Worm (Caenorhabditis elegans): ENCODE measurements around the gene cwn-2.

The cwn-2 gene

DNA sequence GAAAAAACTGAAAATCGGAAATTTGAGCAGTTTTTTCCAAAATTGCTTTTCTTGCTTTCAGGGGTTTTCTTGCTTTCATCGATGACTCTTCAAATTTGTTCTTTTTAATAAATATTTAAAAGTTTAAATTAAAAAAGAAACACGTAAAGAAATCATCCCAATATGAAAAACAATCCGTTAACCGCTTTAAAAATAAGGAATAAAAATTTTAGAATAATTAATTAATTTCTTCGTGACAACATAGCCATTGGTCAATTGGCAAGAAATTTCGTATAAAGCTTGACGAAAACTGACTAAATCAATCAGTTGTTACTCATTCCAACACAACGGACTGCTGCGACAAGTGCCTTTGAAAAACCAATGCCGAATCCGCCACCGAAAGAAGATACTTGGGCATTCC is 45.0 kb downstream of the cwn-2 start, which contains the start of gene nsph-3.2:
nsph-3.2 (plus strand) TSS at position 301 of the 400 bp plus-strand sequence.
- TF ChIP-seq lir-1 (GFP tag; conservative IDR thresholded peaks at IDR 0.05) (no peak), hmg-1.2 (GFP tag; IDR thresholded peaks at IDR 0.05) (no peak), madf-6 (GFP tag; IDR thresholded peaks at IDR 0.05) (no peak), attf-6 (GFP tag; IDR thresholded peaks at IDR 0.05) (no peak), lin-26 (GFP tag; IDR thresholded peaks at IDR 0.05) (no peak), pbrm-1 (GFP tag; IDR thresholded peaks at IDR 0.05) (no peak), F57C9.4 (tag; optimal IDR thresholded peaks at IDR 0.05) (no peak), bed-1 (GFP tag; IDR thresholded peaks at IDR 0.05) (no peak), rpc-1 (optimal IDR thresholded peaks at IDR 0.05) (no peak), rpc-1 (tag; optimal IDR thresholded peaks at IDR 0.05) (no peak), F55B11.4 (tag; optimal IDR thresholded peaks at IDR 0.05; ENCODE audit: borderline replicate concordance, insufficient read depth) (no peak), tbp1 (GFP tag; optimal IDR thresholded peaks at IDR 0.05) (no peak), snpc-1.1 (tag; optimal IDR thresholded peaks at IDR 0.05; ENCODE audit: insufficient read depth) (no peak), ceh-79 (tag; optimal IDR thresholded peaks at IDR 0.05) (no peak), sdz-38 (tag; optimal IDR thresholded peaks at IDR 0.05) (no peak), attf-3 (GFP tag; conservative IDR thresholded peaks at IDR 0.05) (no peak)

- no peak for TF ChIP-seq Y79H2A.3 (GFP tag; conservative IDR thresholded peaks at IDR 0.05)
- TF ChIP-seq F37B4.10 (GFP tag; IDR thresholded peaks at IDR 0.05), result no peak
- no peak for TF ChIP-seq cebp-1 (GFP tag; IDR thresholded peaks at IDR 0.05)
- no peak for TF ChIP-seq cebp-1 (tag; optimal IDR thresholded peaks at IDR 0.05)
- TF ChIP-seq lag-1 (GFP tag; IDR thresholded peaks at IDR 0.05), result no peak
- no peak for TF ChIP-seq ceh-79 (tag; optimal IDR thresholded peaks at IDR 0.05)
- no peak for TF ChIP-seq ceh-100 (GFP tag; IDR thresholded peaks at IDR 0.05)
- no peak for TF ChIP-seq F22D6.2 (tag; optimal IDR thresholded peaks at IDR 0.05)
- TF ChIP-seq ZK185.1 (tag; optimal IDR thresholded peaks at IDR 0.05; ENCODE audit: poor library complexity, severe bottlenecking), result no peak
- TF ChIP-seq B0019.2 (GFP tag; conservative IDR thresholded peaks at IDR 0.05), result no peak
- no peak for TF ChIP-seq him-1 (tag; optimal IDR thresholded peaks at IDR 0.05)
- no peak for TF ChIP-seq madf-8 (GFP tag; conservative IDR thresholded peaks at IDR 0.05)
- no peak for TF ChIP-seq madf-3 (GFP tag; IDR thresholded peaks at IDR 0.05)
- TF ChIP-seq madf-10 (tag; optimal IDR thresholded peaks at IDR 0.05), result no peak
- no peak for TF ChIP-seq T26A5.8 (tag; optimal IDR thresholded peaks at IDR 0.05)
- TF ChIP-seq repo-1 (tag; optimal IDR thresholded peaks at IDR 0.05), result no peak
- no peak for TF ChIP-seq ztf-22 (GFP tag; optimal IDR thresholded peaks at IDR 0.05)
- no peak for TF ChIP-seq attf-5 (GFP tag; optimal IDR thresholded peaks at IDR 0.05)
- no peak for TF ChIP-seq nfya-2 (GFP tag; IDR thresholded peaks at IDR 0.05)
Observed at ce11 chrIV:10115142-10115541, 47.5 kb downstream of the cwn-2 start, which contains the start of gene C04G2.10. C04G2.10 (plus strand) TSS chrIV:10115442.

DNA sequence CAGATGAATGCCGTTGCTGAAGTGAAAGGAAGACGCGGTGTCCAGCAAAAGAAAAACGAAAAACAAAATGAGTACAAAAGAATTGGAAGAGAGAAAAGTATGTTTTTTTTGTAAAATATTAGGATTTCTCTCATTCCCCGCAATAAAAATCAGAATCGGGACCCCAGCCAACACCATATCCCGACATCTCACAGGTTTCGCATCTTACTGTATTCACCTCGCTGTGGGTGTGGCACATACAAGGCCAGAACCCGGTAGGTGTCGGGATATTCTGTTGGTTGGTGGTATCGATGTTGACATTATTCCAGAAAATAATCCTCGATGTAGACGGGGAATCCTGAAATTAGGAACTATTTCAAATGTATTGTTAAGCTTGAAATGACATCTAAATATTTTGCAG is 49.1 kb downstream of the cwn-2 start:
- TF ChIP-seq lin-35 (GFP tag; optimal IDR thresholded peaks at IDR 0.05) (no peak), madf-6 (GFP tag; IDR thresholded peaks at IDR 0.05) (0 out of 2 replicates have a peak, but pooled peaks have one; percentile 17), hsf-1 (GFP tag; IDR thresholded peaks at IDR 0.05) (no peak), Y53G8AR.9 (GFP tag; conservative IDR thresholded peaks at IDR 0.05) (no peak), snpc-3.4 (tag; optimal IDR thresholded peaks at IDR 0.05) (peak; percentile 19), lsl-1 (GFP tag; optimal IDR thresholded peaks at IDR 0.05) (peak; percentile 17), snpc-4 (GFP tag; optimal IDR thresholded peaks at IDR 0.05) (peak; percentile 72), snpc-4 (tag; optimal IDR thresholded peaks at IDR 0.05) (peak; percentile 53 to 91 (median 68)), snpc-1.1 (tag; optimal IDR thresholded peaks at IDR 0.05; ENCODE audit: insufficient read depth) (peak; percentile 85)
